Worm (Caenorhabditis elegans) whole organism, L2 larva: Measurements from ENCODE around the gene rps-2.

Source experiments
- ZK546.5 ChIP-seq: sonication (generic microtip); optimal IDR thresholded peaks from 2 replicates; lab custom pipeline; 2017; ENCODE audit warnings: missing biosample characterization, missing genetic modification characterization
- lin-11 ChIP-seq: fragments of 150-350 bp; sonication (generic microtip); optimal IDR thresholded peaks from 2 replicates; lab custom pipeline; 2014; ENCODE audit warnings: missing biosample characterization, missing genetic modification characterization, inconsistent platforms, mixed read lengths
- nhr-11 ChIP-seq: fragments of 150-350 bp; optimal IDR thresholded peaks from 2 replicates; lab custom pipeline; 2014; ENCODE audit warnings: missing biosample characterization, missing genetic modification characterization
- nhr-77 ChIP-seq: fragments of 150-350 bp; optimal IDR thresholded peaks from 2 replicates; lab custom pipeline; 2014; ENCODE audit warnings: missing biosample characterization, missing genetic modification characterization
- snpc-4 ChIP-seq: fragments of 150-350 bp; optimal IDR thresholded peaks from 2 replicates; lab custom pipeline; 2014; ENCODE audit warnings: missing biosample characterization, missing genetic modification characterization
- unc-62 ChIP-seq: fragments of 150-350 bp; optimal IDR thresholded peaks from 2 replicates; lab custom pipeline; 2014; ENCODE audit warnings: missing biosample characterization, missing genetic modification reagents, missing genetic modification characterization
- zag-1 ChIP-seq: fragments of 150-350 bp; optimal IDR thresholded peaks from 2 replicates; lab custom pipeline; 2014; ENCODE audit warnings: missing biosample characterization, missing genetic modification characterization

DNA sequence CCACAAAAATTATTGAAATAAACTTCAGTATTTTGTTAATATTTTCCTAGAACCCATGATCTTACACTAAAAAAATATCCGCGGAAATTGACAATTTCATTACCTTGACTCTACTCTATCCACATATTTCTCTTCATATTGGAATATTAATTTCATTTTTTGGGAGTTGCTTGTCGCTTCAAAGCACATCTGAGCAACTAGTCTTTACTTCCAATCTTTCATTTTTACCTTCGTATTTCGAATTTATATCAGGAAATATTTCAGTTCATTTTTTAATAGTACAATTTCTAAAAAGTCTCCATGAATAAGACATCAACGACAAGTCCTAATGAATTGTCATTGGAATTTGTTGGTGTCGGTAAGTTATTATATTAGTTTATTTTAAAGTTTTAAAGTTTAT, 47.2 kb downstream of the rps-2 start, which contains the start of gene srt-73:
- TF ChIP-seq ZK546.5 (no peak), zag-1 (tag; lab: Kevin White, UChicago) (no peak), unc-62 (GFP tag; lab: Kevin White, UChicago) (no peak), nhr-77 (tag; lab: Kevin White, UChicago) (no peak), lin-11 (no peak), nhr-11 (tag; lab: Kevin White, UChicago) (no peak), snpc-4 (tag; lab: Kevin White, UChicago) (no peak)
